Worm (Caenorhabditis elegans): Measurements from ENCODE around the gene Y48G9A.7.
A peak's percentile ranks its signal among the peaks of the same experiment; 100 is the strongest.

Y48G9A.7 gene

DNA sequence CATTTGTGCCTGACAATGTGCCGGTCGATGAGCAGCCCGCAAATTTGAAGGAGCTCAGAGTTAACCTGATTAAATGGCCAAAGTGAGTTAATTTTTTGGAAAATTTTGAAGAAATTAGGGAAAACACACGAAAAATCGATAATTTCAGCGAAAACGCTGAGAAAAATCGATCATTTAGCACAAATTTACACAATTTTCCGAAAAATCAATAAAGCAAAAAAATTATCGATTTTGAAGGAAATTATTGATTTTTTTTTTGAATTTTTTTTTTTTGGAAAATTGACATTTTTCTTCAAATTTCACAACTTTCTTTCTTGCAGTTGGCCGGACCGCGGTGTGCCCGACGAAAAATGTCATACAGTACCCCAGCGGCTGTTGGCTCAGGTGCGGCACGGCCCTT lies 12.2 kb upstream of the Y48G9A.7 start:
- TF ChIP-seq cog-1 (tag; optimal IDR thresholded peaks at IDR 0.05): no peak
- TF ChIP-seq T22C8.4 (GFP tag; IDR thresholded peaks at IDR 0.05): peak; percentile 93
- no peak for TF ChIP-seq ztf-29 (GFP tag; IDR thresholded peaks at IDR 0.05)
- no peak for TF ChIP-seq ref-1 (GFP tag; conservative IDR thresholded peaks at IDR 0.05)
- TF ChIP-seq flt-1 (GFP tag; IDR thresholded peaks at IDR 0.05): no peak
- TF ChIP-seq tab-1 (GFP tag; IDR thresholded peaks at IDR 0.05): no peak

ce11 chrIII:2099808-2100366 lies 10.5 kb upstream of the Y48G9A.7 start:
- TF ChIP-seq klf-2 (GFP tag; conservative IDR thresholded peaks at IDR 0.05) (no peak), ztf-23 (GFP tag; IDR thresholded peaks at IDR 0.05) (no peak), ztf-29 (GFP tag; IDR thresholded peaks at IDR 0.05) (no peak), T22C8.4 (GFP tag; IDR thresholded peaks at IDR 0.05) (no peak), med-1 (GFP tag; optimal IDR thresholded peaks at IDR 0.05; ENCODE audit: insufficient read depth) (no peak), flt-1 (GFP tag; IDR thresholded peaks at IDR 0.05) (no peak), tab-1 (GFP tag; IDR thresholded peaks at IDR 0.05) (no peak), cog-1 (tag; optimal IDR thresholded peaks at IDR 0.05) (no peak), ref-1 (GFP tag; conservative IDR thresholded peaks at IDR 0.05) (no peak)

DNA sequence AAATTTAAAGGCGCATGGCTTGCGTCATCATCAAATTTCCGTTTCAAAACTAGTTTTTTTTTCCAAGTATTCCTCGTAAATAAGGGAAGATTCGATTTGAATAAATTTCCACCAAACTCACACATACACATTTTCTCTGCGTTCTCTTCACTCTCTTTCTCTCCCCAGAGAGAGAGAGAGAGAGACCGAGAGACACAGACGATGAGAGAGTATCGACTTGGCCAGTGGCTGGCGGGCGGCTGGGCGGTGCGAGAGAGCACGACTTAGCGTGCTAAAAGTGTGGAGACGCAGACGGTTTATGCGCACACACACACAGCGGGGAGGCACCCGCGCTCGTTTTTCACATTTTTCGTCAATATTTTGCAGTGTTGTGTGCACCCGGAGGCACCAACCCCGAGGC lies 9.5 kb upstream of the Y48G9A.7 start:
- TF ChIP-seq tab-1 (GFP tag; IDR thresholded peaks at IDR 0.05) (no peak), T22C8.4 (GFP tag; IDR thresholded peaks at IDR 0.05) (peak; percentile 48)

- no peak for TF ChIP-seq klf-2 (GFP tag; conservative IDR thresholded peaks at IDR 0.05)
- no peak for TF ChIP-seq ref-1 (GFP tag; conservative IDR thresholded peaks at IDR 0.05)
- TF ChIP-seq med-1 (GFP tag; optimal IDR thresholded peaks at IDR 0.05; ENCODE audit: insufficient read depth): no peak
- TF ChIP-seq cog-1 (tag; optimal IDR thresholded peaks at IDR 0.05): no peak
- no peak for TF ChIP-seq flt-1 (GFP tag; IDR thresholded peaks at IDR 0.05)
- no peak for TF ChIP-seq tab-1 (GFP tag; IDR thresholded peaks at IDR 0.05)
- TF ChIP-seq ztf-23 (GFP tag; IDR thresholded peaks at IDR 0.05): no peak
- no peak for TF ChIP-seq ztf-29 (GFP tag; IDR thresholded peaks at IDR 0.05)
- no peak for TF ChIP-seq T22C8.4 (GFP tag; IDR thresholded peaks at IDR 0.05)
Measured at ce11 chrIII:2101310-2101709, 9.0 kb upstream of the Y48G9A.7 start.

DNA sequence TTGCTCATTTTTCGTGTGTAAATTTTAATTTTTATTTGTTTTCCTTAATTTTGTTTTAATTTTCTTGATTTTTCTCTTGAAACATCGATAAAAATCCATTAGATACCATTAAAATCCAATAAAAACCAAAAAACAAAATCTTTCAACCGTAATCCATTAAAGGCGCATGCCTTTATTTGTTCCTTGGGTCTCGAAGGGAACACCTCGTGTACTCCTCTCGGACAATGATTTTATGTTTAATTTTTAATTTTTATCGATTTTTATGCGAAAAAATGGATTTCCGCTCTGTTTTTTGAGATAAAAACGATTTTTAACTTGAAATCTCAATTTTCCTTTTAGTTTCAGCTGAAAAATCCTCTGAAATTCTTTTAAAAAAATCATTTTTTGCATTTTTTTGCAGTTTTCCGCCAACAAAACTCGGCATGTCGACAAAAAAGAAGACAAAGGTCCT lies 8.4 kb upstream of the Y48G9A.7 start, which contains the start of gene ppk-2:
ppk-2 (plus strand) TSS at position 401 of the 451 bp plus-strand sequence.
- TF ChIP-seq ref-1 (GFP tag; conservative IDR thresholded peaks at IDR 0.05) (no peak), tab-1 (GFP tag; IDR thresholded peaks at IDR 0.05) (no peak), med-1 (GFP tag; optimal IDR thresholded peaks at IDR 0.05; ENCODE audit: insufficient read depth) (no peak), ztf-29 (GFP tag; IDR thresholded peaks at IDR 0.05) (no peak), ztf-23 (GFP tag; IDR thresholded peaks at IDR 0.05) (no peak), T22C8.4 (GFP tag; IDR thresholded peaks at IDR 0.05) (no peak), cog-1 (tag; optimal IDR thresholded peaks at IDR 0.05) (no peak), flt-1 (GFP tag; IDR thresholded peaks at IDR 0.05) (no peak)

ce11 chrIII:2105935-2106334 lies 4.4 kb upstream of the Y48G9A.7 start:
- TF ChIP-seq T22C8.4 (GFP tag; IDR thresholded peaks at IDR 0.05): no peak
- TF ChIP-seq cog-1 (tag; optimal IDR thresholded peaks at IDR 0.05): no peak
- TF ChIP-seq ref-1 (GFP tag; conservative IDR thresholded peaks at IDR 0.05): no peak
- TF ChIP-seq ztf-29 (GFP tag; IDR thresholded peaks at IDR 0.05): no peak
- no peak for TF ChIP-seq tab-1 (GFP tag; IDR thresholded peaks at IDR 0.05)
- no peak for TF ChIP-seq flt-1 (GFP tag; IDR thresholded peaks at IDR 0.05)
- no peak for TF ChIP-seq klf-2 (GFP tag; conservative IDR thresholded peaks at IDR 0.05)
- TF ChIP-seq med-1 (GFP tag; optimal IDR thresholded peaks at IDR 0.05; ENCODE audit: insufficient read depth): no peak

- TF ChIP-seq ztf-29 (GFP tag; IDR thresholded peaks at IDR 0.05): no peak
- no peak for TF ChIP-seq T22C8.4 (GFP tag; IDR thresholded peaks at IDR 0.05)
- TF ChIP-seq cog-1 (tag; optimal IDR thresholded peaks at IDR 0.05): no peak
- TF ChIP-seq tab-1 (GFP tag; IDR thresholded peaks at IDR 0.05): no peak
- TF ChIP-seq klf-2 (GFP tag; conservative IDR thresholded peaks at IDR 0.05): no peak
- no peak for TF ChIP-seq ztf-23 (GFP tag; IDR thresholded peaks at IDR 0.05)
- TF ChIP-seq flt-1 (GFP tag; IDR thresholded peaks at IDR 0.05): no peak
- no peak for TF ChIP-seq med-1 (GFP tag; optimal IDR thresholded peaks at IDR 0.05; ENCODE audit: insufficient read depth)
- no peak for TF ChIP-seq ref-1 (GFP tag; conservative IDR thresholded peaks at IDR 0.05)
Measured at ce11 chrIII:2111376-2111775, 1.0 kb downstream of the Y48G9A.7 start.

DNA sequence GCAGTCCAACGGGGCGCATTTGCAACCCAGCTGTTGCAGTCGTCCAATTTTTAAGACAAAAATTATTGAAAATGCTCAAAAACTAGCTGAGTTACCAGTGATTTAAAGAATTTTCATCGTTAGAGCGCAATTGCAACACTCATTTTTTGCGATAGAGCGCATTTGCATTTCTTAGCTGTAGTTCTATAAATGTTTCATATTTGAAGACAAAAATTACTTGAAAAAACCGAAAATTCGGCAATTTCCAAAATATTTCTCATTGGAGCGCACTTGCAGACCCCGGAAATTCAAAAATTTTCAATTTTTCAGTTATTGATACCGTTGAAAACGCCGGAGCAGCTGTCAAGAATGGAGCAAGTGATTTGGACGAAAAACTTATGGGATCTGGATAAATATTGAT lies 1.7 kb downstream of the Y48G9A.7 start:
- no peak for TF ChIP-seq T22C8.4 (GFP tag; IDR thresholded peaks at IDR 0.05)
- TF ChIP-seq ref-1 (GFP tag; conservative IDR thresholded peaks at IDR 0.05): no peak
- no peak for TF ChIP-seq flt-1 (GFP tag; IDR thresholded peaks at IDR 0.05)
- no peak for TF ChIP-seq ztf-23 (GFP tag; IDR thresholded peaks at IDR 0.05)
- no peak for TF ChIP-seq med-1 (GFP tag; optimal IDR thresholded peaks at IDR 0.05; ENCODE audit: insufficient read depth)
- no peak for TF ChIP-seq cog-1 (tag; optimal IDR thresholded peaks at IDR 0.05)
- TF ChIP-seq ztf-29 (GFP tag; IDR thresholded peaks at IDR 0.05): no peak
- TF ChIP-seq tab-1 (GFP tag; IDR thresholded peaks at IDR 0.05): no peak
- no peak for TF ChIP-seq klf-2 (GFP tag; conservative IDR thresholded peaks at IDR 0.05)

DNA sequence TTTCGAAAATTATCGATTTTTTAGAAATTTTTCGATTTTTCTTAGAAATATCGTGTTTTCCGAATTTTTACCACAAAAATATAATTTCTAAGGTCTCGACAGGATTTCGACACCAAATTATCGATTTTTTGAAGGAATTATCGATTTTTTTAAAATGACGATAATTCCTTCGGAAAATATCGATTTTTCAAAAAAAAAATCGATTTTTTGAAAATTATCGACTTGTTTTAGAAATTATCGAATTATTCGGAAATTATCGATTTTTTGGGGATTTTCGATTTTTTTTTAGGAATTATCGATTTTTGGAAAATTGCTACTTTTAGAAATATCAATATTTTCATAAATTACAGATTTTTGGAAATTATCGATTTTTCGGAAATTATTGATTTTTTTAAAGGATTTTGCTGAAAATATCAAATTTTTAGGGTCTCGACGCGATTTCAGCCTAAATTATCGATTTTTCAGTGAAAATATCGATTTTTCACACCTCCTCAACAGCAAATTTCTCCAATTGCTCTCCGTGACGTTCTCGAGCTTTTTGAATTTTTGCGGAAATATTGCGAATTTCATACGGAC lies 2.3 kb downstream of the Y48G9A.7 start:
- TF ChIP-seq ztf-23 (GFP tag; IDR thresholded peaks at IDR 0.05) (no peak), tab-1 (GFP tag; IDR thresholded peaks at IDR 0.05) (no peak), ztf-29 (GFP tag; IDR thresholded peaks at IDR 0.05) (no peak), T22C8.4 (GFP tag; IDR thresholded peaks at IDR 0.05) (peak; percentile 94), med-1 (GFP tag; optimal IDR thresholded peaks at IDR 0.05; ENCODE audit: insufficient read depth) (no peak), cog-1 (tag; optimal IDR thresholded peaks at IDR 0.05) (no peak), flt-1 (GFP tag; IDR thresholded peaks at IDR 0.05) (no peak)

DNA sequence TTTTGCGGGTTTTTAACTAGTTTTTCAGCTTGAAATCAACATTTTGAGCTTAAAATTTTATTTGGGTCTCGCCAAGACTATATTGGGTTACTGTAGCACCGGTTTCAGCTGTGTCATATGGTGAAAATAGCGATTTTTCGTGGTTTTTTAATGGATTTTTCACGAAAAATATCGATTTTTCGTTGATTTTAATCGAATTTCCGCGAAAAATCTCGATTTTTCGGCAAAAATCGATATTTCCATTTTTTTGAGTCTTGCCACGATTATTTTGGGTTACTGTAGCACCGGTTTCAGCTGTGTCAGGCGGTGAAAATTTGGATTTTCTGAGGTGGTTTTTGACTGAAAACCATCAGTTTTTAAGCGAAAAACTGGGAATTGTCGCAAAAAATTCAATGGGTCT lies 5.0 kb downstream of the Y48G9A.7 start:
- TF ChIP-seq T22C8.4 (GFP tag; IDR thresholded peaks at IDR 0.05) (peak; percentile 61), ref-1 (GFP tag; conservative IDR thresholded peaks at IDR 0.05) (no peak)

Measured in whole organism, midembryonic.